Worm (Caenorhabditis elegans) whole organism, L1 larva: Measurements from ENCODE around the gene C45G7.4.

Source experiments
- C16A3.4 ChIP-seq: fragments of 150-350 bp; optimal IDR thresholded peaks from 2 replicates; lab custom pipeline; 2014; ENCODE audit warnings: missing biosample characterization, missing genetic modification characterization
- C34B4.2 ChIP-seq: sonication (generic microtip); optimal IDR thresholded peaks from 2 replicates; lab custom pipeline; 2017; ENCODE audit warnings: mild to moderate bottlenecking, missing genetic modification characterization, missing compliant biosample characterization
- F16B12.6 ChIP-seq: fragments of 150-350 bp; optimal IDR thresholded peaks from 2 replicates; lab custom pipeline; 2014; ENCODE audit warnings: missing biosample characterization, missing genetic modification characterization
- Y116A8C.19 ChIP-seq: sonication (generic microtip); optimal IDR thresholded peaks from 2 replicates; lab custom pipeline; 2016; ENCODE audit warnings: missing compliant biosample characterization, missing genetic modification characterization, borderline replicate concordance
- aha-1 ChIP-seq: fragments of 150-350 bp; optimal IDR thresholded peaks from 2 replicates; lab custom pipeline; 2014; ENCODE audit warnings: missing biosample characterization, missing genetic modification characterization
- aly-2 ChIP-seq: fragments of 150-350 bp; optimal IDR thresholded peaks from 2 replicates; lab custom pipeline; 2014; ENCODE audit warnings: missing biosample characterization, missing genetic modification characterization
- ceh-82 ChIP-seq, 3 experiments: fragments of 150-350 bp in 1 of 3; sonication (generic microtip) in 2 of 3; optimal IDR thresholded peaks; 2 replicates each; lab custom pipeline; 2014 to 2017; ENCODE audit warnings: missing biosample characterization in 3 of 3, missing genetic modification characterization in 3 of 3
- ceh-88 ChIP-seq: fragments of 200-800 bp; sonication (Bioruptor generic); IDR thresholded peaks from 2 replicates; pipeline ENCODE4 v1.3.6; 2022; ENCODE audit warnings: missing genetic modification characterization, missing compliant biosample characterization
- ceh-90 ChIP-seq: sonication (generic microtip); optimal IDR thresholded peaks from 2 replicates; lab custom pipeline; 2016; ENCODE audit warnings: missing genetic modification characterization, missing compliant biosample characterization
- elt-2 ChIP-seq: sonication (generic microtip); optimal IDR thresholded peaks from 2 replicates; lab custom pipeline; 2016; ENCODE audit warnings: missing genetic modification characterization, mild to moderate bottlenecking, inconsistent platforms, missing compliant biosample characterization, missing genetic modification reagents
- elt-3 ChIP-seq, 6 experiments: fragments of 150-350 bp in 1 of 6; sonication (generic microtip); optimal IDR thresholded peaks; 2 replicates each; lab custom pipeline; 2017 to 2018; ENCODE audit warnings: missing biosample characterization in 6 of 6, missing genetic modification characterization in 6 of 6, inconsistent platforms in 1 of 6
- ets-5 ChIP-seq: fragments of 200-800 bp; sonication (Bioruptor generic); IDR thresholded peaks from 2 replicates; pipeline ENCODE4 v1.3.6; 2022; ENCODE audit warnings: missing genetic modification characterization, missing compliant biosample characterization
- fkh-10 ChIP-seq: sonication (generic microtip); optimal IDR thresholded peaks from 2 replicates; lab custom pipeline; 2017; ENCODE audit warnings: missing biosample characterization, missing genetic modification reagents, missing genetic modification characterization
- fos-1 ChIP-seq: fragments of 150-350 bp; optimal IDR thresholded peaks from 2 replicates; lab custom pipeline; 2014; ENCODE audit warnings: missing biosample characterization, missing genetic modification characterization
- hlh-4 ChIP-seq: sonication (generic microtip); optimal IDR thresholded peaks from 2 replicates; lab custom pipeline; 2016; ENCODE audit warnings: mild to moderate bottlenecking, missing genetic modification characterization, missing compliant biosample characterization
- isw-1 ChIP-seq: fragments of 200-800 bp; sonication (Bioruptor generic); IDR thresholded peaks from 2 replicates; pipeline ENCODE4 v1.3.6; 2022; ENCODE audit warnings: missing genetic modification characterization, missing compliant biosample characterization
- lin-14 ChIP-seq: fragments of 200-800 bp; sonication (Bioruptor generic); optimal IDR thresholded peaks from 2 replicates; lab custom pipeline; 2018; ENCODE audit warnings: mild to moderate bottlenecking, missing genetic modification characterization, moderate library complexity, missing compliant biosample characterization
- lir-3 ChIP-seq: sonication (generic microtip); optimal IDR thresholded peaks from 2 replicates; lab custom pipeline; 2016; ENCODE audit warnings: mild to moderate bottlenecking, missing genetic modification characterization, moderate library complexity, missing compliant biosample characterization; ENCODE audit not compliant: poor library complexity
- mab-9 ChIP-seq: fragments of 200-800 bp; sonication (Bioruptor generic); IDR thresholded peaks from 2 replicates; pipeline ENCODE4 v1.3.6; 2022; ENCODE audit warnings: missing genetic modification reagents, missing genetic modification characterization, missing compliant biosample characterization
- mdl-1 ChIP-seq, 2 experiments: fragments of 150-350 bp; optimal IDR thresholded peaks; 2 replicates each; lab custom pipeline; 2014 to 2017; ENCODE audit warnings: missing biosample characterization in 2 of 2, missing genetic modification characterization in 2 of 2, inconsistent platforms in 1 of 2
- mef-2 ChIP-seq: fragments of 150-350 bp; optimal IDR thresholded peaks from 2 replicates; lab custom pipeline; 2014; ENCODE audit warnings: missing biosample characterization, missing genetic modification characterization
- nhr-12 ChIP-seq: sonication (generic microtip); optimal IDR thresholded peaks from 2 replicates; lab custom pipeline; 2017; ENCODE audit warnings: missing biosample characterization, missing genetic modification characterization
- nhr-19 ChIP-seq: fragments of 200-800 bp; sonication (Bioruptor generic); conservative IDR thresholded peaks from 2 replicates; pipeline ENCODE4 v1.3.6; 2022; ENCODE audit warnings: missing genetic modification characterization, missing compliant biosample characterization
- nhr-20 ChIP-seq: sonication (generic microtip); optimal IDR thresholded peaks from 2 replicates; lab custom pipeline; 2016; ENCODE audit warnings: mild to moderate bottlenecking, missing genetic modification characterization, missing compliant biosample characterization
- nhr-237 ChIP-seq: fragments of 150-350 bp; optimal IDR thresholded peaks from 2 replicates; lab custom pipeline; 2014; ENCODE audit warnings: missing biosample characterization, missing genetic modification characterization
- nhr-28 ChIP-seq: fragments of 150-350 bp; optimal IDR thresholded peaks from 2 replicates; lab custom pipeline; 2014; ENCODE audit warnings: missing biosample characterization, missing genetic modification characterization
- nhr-47 ChIP-seq: sonication (generic microtip); optimal IDR thresholded peaks from 2 replicates; lab custom pipeline; 2016; ENCODE audit warnings: mild to moderate bottlenecking, missing genetic modification characterization, moderate library complexity, missing compliant biosample characterization
- nhr-76 ChIP-seq: sonication (generic microtip); optimal IDR thresholded peaks from 2 replicates; lab custom pipeline; 2017; ENCODE audit warnings: missing biosample characterization, missing genetic modification characterization
- nhr-85 ChIP-seq: sonication (generic microtip); peaks from one replicate; lab custom pipeline; 2016; ENCODE audit warnings: missing genetic modification characterization, inconsistent platforms, missing compliant biosample characterization
- pax-3 ChIP-seq: fragments of 200-800 bp; sonication (Bioruptor generic); optimal IDR thresholded peaks from 2 replicates; lab custom pipeline; 2018; ENCODE audit warnings: mild to moderate bottlenecking, missing genetic modification characterization, moderate library complexity, missing compliant biosample characterization
- pqm-1 ChIP-seq: sonication (generic microtip); optimal IDR thresholded peaks from 3 replicates; lab custom pipeline; 2017; ENCODE audit warnings: missing biosample characterization, missing genetic modification characterization
- sptf-1 ChIP-seq: fragments of 150-350 bp; optimal IDR thresholded peaks from 2 replicates; lab custom pipeline; 2014; ENCODE audit warnings: missing biosample characterization, missing genetic modification characterization
- sup-37 ChIP-seq: fragments of 200-800 bp; sonication (Bioruptor generic); optimal IDR thresholded peaks from 2 replicates; lab custom pipeline; 2018; ENCODE audit warnings: mild to moderate bottlenecking, missing genetic modification characterization, missing compliant biosample characterization
- swsn-7 ChIP-seq: sonication (generic microtip); optimal IDR thresholded peaks from 2 replicates; lab custom pipeline; 2016; ENCODE audit warnings: missing genetic modification characterization, missing compliant biosample characterization
- tlp-1 ChIP-seq: fragments of 150-350 bp; optimal IDR thresholded peaks from 2 replicates; lab custom pipeline; 2014; ENCODE audit warnings: missing biosample characterization, missing genetic modification characterization
- vab-15 ChIP-seq: sonication (generic microtip); optimal IDR thresholded peaks from 2 replicates; lab custom pipeline; 2017; ENCODE audit warnings: missing genotype, mild to moderate bottlenecking, missing genetic modification characterization, missing compliant biosample characterization
- zag-1 ChIP-seq: fragments of 150-350 bp; optimal IDR thresholded peaks from 2 replicates; lab custom pipeline; 2014; ENCODE audit warnings: missing biosample characterization, missing genetic modification characterization
- zip-4 ChIP-seq: fragments of 200-800 bp; sonication (Bioruptor generic); optimal IDR thresholded peaks from 2 replicates; lab custom pipeline; 2018; ENCODE audit warnings: mild to moderate bottlenecking, missing genetic modification characterization, moderate library complexity, missing compliant biosample characterization
- ztf-11 ChIP-seq, 2 experiments: sonication (generic microtip); optimal IDR thresholded peaks; 2 replicates each; lab custom pipeline; 2016 to 2017; ENCODE audit warnings: missing genetic modification characterization in 2 of 2, missing biosample characterization in 1 of 2, missing compliant biosample characterization in 1 of 2
- ztf-4 ChIP-seq: fragments of 150-350 bp; optimal IDR thresholded peaks from 2 replicates; lab custom pipeline; 2014; ENCODE audit warnings: missing biosample characterization, missing genetic modification characterization

Gene C45G7.4

DNA sequence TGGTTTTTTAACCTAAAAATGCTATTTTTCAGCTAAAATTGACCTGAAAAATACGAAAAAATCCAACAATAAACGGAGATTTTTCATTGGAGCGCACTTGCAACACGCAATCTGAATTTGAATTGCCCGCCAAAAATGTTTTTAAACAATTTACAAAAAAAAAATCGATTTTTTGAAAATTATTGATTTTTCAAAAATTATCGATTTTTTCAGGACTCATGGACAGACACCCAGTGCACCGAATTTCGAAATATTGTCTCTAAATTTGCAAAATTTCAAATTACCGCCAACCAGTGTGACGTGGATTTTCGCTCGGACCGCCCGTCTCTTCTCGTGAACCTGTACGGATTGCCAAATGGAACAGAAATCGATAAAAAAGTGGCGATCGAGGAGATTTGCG is 41.0 kb upstream of the C45G7.4 start (continued):
- no peak for TF ChIP-seq nhr-19 (GFP tag; lab: Robert Waterston, UW)

DNA sequence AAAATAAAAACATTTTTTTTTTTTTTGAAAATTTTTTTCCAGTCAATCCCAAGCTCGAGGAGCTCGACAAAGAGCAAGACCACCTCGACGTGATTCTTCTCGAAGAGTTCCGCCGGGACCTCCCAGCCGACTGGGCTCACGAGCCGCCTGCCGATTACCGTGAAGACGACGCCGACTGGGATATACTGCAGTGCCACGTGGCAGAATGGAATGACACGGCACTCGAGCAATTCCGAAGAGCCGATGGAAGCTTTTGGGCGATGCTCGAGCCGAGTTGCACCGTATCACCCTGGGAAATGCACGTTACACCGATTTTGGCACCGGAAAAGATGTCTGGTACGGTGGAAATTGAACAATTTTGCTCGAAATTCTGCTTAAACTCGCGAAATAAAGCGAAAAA is 39.8 kb upstream of the C45G7.4 start:
- no peak for TF ChIP-seq C16A3.4 (tag; lab: Kevin White, UChicago)
- TF ChIP-seq swsn-7: no peak
- TF ChIP-seq ceh-88 (GFP tag; lab: Robert Waterston, UW): no peak
- no peak for TF ChIP-seq tlp-1 (tag; lab: Kevin White, UChicago)
- no peak for TF ChIP-seq vab-15 (tag; lab: Kevin White, UChicago)
- no peak for TF ChIP-seq nhr-76
- no peak for TF ChIP-seq ztf-4
- TF ChIP-seq pqm-1 (tag; lab: Kevin White, UChicago): no peak
- TF ChIP-seq elt-3 (tag; optimal IDR thresholded peaks at IDR 0.05; lab: Kevin White, UChicago): no peak
- no peak for TF ChIP-seq ceh-82 (tag; optimal IDR thresholded peaks at IDR 0.05; lab: Kevin White, UChicago)
- TF ChIP-seq zag-1 (tag; lab: Kevin White, UChicago): no peak
- no peak for TF ChIP-seq hlh-4 (tag; lab: Kevin White, UChicago)
- TF ChIP-seq fkh-10 (GFP tag; lab: Kevin White, UChicago): no peak
- TF ChIP-seq mab-9 (GFP tag; lab: Robert Waterston, UW): no peak
- TF ChIP-seq nhr-20 (tag; lab: Kevin White, UChicago): no peak
- no peak for TF ChIP-seq sptf-1
- TF ChIP-seq ets-5 (GFP tag; lab: Robert Waterston, UW): no peak

DNA sequence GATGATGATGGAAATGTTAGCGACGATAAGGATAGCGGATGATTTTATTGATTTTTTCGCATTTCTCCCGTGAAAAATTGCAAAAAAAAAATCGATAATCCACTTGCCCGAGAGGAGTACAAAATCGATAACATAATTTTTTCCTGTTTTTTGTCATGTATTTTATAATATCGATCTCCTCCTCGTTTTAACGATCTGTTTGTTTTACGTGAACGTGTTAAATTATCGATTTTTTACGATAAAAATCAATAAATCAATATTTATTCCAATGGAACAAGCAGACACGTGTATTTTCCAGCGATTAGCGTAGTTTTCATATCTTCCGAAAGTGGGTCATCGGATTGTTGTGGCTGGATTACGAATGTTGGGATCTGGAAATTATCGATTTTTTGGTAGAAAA is 36.8 kb upstream of the C45G7.4 start:
- TF ChIP-seq elt-2 (tag; lab: Kevin White, UChicago): no peak
- TF ChIP-seq fkh-10 (GFP tag; lab: Kevin White, UChicago): no peak
- no peak for TF ChIP-seq lir-3 (tag; lab: Kevin White, UChicago)
- no peak for TF ChIP-seq ceh-88 (GFP tag; lab: Robert Waterston, UW)
- no peak for TF ChIP-seq mdl-1 (tag; optimal IDR thresholded peaks at IDR 0.05; lab: Kevin White, UChicago)
- TF ChIP-seq C34B4.2 (tag; lab: Kevin White, UChicago): no peak
- TF ChIP-seq nhr-28 (tag; lab: Kevin White, UChicago): no peak
- no peak for TF ChIP-seq zag-1 (tag; lab: Kevin White, UChicago)
- no peak for TF ChIP-seq lin-14 (GFP tag; lab: Kevin White, UChicago)
- TF ChIP-seq Y116A8C.19 (tag; lab: Kevin White, UChicago): no peak
- no peak for TF ChIP-seq mef-2 (tag; lab: Kevin White, UChicago)
- no peak for TF ChIP-seq nhr-237 (tag; lab: Kevin White, UChicago)
- no peak for TF ChIP-seq ceh-90 (tag; lab: Kevin White, UChicago)
- no peak for TF ChIP-seq sup-37
- no peak for TF ChIP-seq nhr-12 (tag; lab: Kevin White, UChicago)
- TF ChIP-seq, all 84 proteins: peak for 0

DNA sequence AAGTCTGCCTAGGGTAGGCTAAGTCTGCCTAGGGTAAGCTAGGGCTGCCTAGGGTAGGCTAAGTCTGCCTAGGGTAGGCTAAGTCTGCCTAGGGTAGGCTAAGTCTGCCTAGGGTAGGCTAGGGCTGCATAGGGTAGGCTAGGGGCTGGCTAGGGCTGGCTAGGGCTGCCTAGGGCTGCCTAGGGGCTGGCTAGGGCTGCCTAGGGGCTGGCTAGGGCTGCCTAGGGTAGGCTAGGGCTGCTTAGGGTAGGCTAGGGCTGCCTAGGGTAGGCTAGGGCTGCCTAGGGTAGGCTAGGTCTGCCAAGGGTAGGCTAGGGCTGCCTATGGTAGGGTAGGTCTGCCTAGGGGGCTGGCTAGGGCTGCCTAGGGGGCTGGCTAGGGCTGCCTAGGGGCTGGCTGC is 34.5 kb upstream of the C45G7.4 start:
- TF ChIP-seq aly-2 (tag; lab: Kevin White, UChicago) (no peak), ceh-90 (tag; lab: Kevin White, UChicago) (no peak), fos-1 (tag; lab: Kevin White, UChicago) (no peak), ztf-11 (tag; optimal IDR thresholded peaks at IDR 0.05; lab: Kevin White, UChicago) (no peak), nhr-47 (tag; lab: Kevin White, UChicago) (no peak), F16B12.6 (tag; lab: Kevin White, UChicago) (no peak), fkh-10 (GFP tag; lab: Kevin White, UChicago) (no peak), nhr-85 (tag; lab: Kevin White, UChicago) (no peak), isw-1 (GFP tag; lab: Robert Waterston, UW) (no peak), aha-1 (tag; lab: Kevin White, UChicago) (no peak), pax-3 (tag; lab: Kevin White, UChicago) (no peak), zip-4 (GFP tag; lab: Kevin White, UChicago) (no peak), sup-37 (no peak)
